Fruit fly (Drosophila melanogaster): ENCODE measurements around the gene CG33635.
A peak's percentile ranks its signal among the peaks of the same experiment; 100 is the strongest.

DNA sequence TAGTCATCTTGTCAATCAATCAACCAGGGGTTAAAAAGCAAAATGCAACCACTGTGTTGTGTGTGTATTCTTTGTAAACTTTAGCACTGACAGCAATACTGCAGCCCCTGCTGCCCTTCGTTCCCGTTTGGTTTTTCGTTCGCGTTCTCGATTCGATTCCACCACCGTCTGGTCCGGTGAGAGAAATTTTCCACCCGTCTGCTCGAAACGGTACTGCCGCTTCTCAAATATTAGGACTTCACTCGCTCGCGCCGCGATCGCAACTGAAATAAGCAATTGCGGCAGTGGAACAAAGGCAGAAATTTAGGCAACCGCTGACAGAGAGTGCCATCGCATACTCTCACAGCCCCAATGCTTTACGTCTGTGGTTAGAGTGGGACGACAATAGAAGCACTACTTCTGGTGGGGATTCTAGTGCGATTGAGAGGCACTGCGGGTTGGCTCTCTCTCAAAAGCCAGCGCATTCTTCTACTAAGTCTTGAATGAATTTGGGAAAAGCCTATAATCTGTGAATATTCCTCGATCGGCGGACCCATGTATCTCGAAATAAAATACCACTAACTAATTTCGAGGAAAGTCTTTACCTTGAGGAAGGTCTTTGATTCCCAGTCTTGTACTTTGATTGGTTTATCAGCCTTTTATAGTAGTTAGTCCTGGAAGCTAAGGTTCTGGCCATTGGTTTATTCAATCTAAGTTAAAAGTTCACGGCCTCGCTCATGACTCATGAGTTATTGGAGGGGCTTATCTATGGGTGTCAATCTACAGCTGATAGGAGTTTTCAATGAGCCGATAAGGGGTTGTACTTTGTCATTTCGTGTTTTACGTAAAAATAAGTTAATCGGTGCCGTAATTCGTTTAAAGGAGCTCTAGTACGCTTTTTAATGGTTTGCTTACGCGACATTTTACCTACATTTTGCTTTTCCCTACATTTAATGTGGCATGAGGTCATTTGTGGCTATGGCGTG, 29.2 kb downstream of the CG33635 start:
- TF ChIP-seq CG4496 (GFP tag; IDR thresholded peaks at IDR 0.05) (peak; percentile 73), D1 (tag; optimal IDR thresholded peaks at IDR 0.05) (no peak), CG10348 (GFP tag; IDR thresholded peaks at IDR 0.05) (no peak), CG15710 (tag; optimal IDR thresholded peaks at IDR 0.05) (no peak), Pif1B (GFP tag; optimal IDR thresholded peaks at IDR 0.05) (peak; percentile 70), CG17806 (tag; optimal IDR thresholded peaks at IDR 0.05) (no peak), CG34367 (tag; optimal IDR thresholded peaks at IDR 0.05) (no peak), gl (tag; optimal IDR thresholded peaks at IDR 0.05) (peak; percentile 63), CG9948 (tag; optimal IDR thresholded peaks at IDR 0.05) (no peak), CG13204 (GFP tag; optimal IDR thresholded peaks at IDR 0.05) (peak; percentile 83), EcR (GFP tag; optimal IDR thresholded peaks at IDR 0.05) (peak; percentile 68), CG14655 (GFP tag; optimal IDR thresholded peaks at IDR 0.05) (no peak), CG12605 (GFP tag; IDR thresholded peaks at IDR 0.05) (peak; percentile 80), Ets98B (GFP tag; IDR thresholded peaks at IDR 0.05) (peak; percentile 57; the same call in 1 of the 2 replicates)
